Worm (Caenorhabditis elegans) whole organism, early embryonic: ENCODE results near the gene K07H8.9.

ENCODE experiments used
- B0310.2 ChIP-seq: sonication (generic microtip); optimal IDR thresholded peaks from 2 replicates; lab custom pipeline; 2016; ENCODE audit warnings: mild to moderate bottlenecking, missing genetic modification characterization, missing compliant biosample characterization
- F13C5.2 ChIP-seq: sonication (generic microtip); optimal IDR thresholded peaks from 2 replicates; lab custom pipeline; 2017; ENCODE audit warnings: mild to moderate bottlenecking, missing genetic modification characterization, inconsistent platforms, missing compliant biosample characterization
- aly-1 ChIP-seq: sonication (generic microtip); optimal IDR thresholded peaks from 2 replicates; lab custom pipeline; 2016; ENCODE audit warnings: missing genetic modification characterization, missing compliant biosample characterization
- ama-1 ChIP-seq: fragments of 150-350 bp; optimal IDR thresholded peaks from 2 replicates; lab custom pipeline; 2014
- ceh-13 ChIP-seq: fragments of 200-800 bp; sonication (Bioruptor generic); optimal IDR thresholded peaks from 2 replicates; lab custom pipeline; 2018; ENCODE audit warnings: mild to moderate bottlenecking, missing genetic modification characterization, missing compliant biosample characterization
- ceh-36 ChIP-seq: sonication (generic microtip); optimal IDR thresholded peaks from 2 replicates; lab custom pipeline; 2016; ENCODE audit warnings: missing genetic modification characterization, inconsistent platforms, missing compliant biosample characterization
- ets-7 ChIP-seq: sonication (generic microtip); optimal IDR thresholded peaks from 2 replicates; lab custom pipeline; 2016; ENCODE audit warnings: missing genotype, missing genetic modification characterization, missing compliant biosample characterization
- flt-1 ChIP-seq: fragments of 200-800 bp; sonication (Bioruptor generic); IDR thresholded peaks from 2 replicates; pipeline ENCODE4 v1.3.6; 2022; ENCODE audit warnings: missing genetic modification characterization, missing compliant biosample characterization
- hmbx-1 ChIP-seq: sonication (generic microtip); optimal IDR thresholded peaks from 2 replicates; lab custom pipeline; 2016; ENCODE audit warnings: mild to moderate bottlenecking, missing genetic modification characterization, missing compliant biosample characterization
- hmg-4 ChIP-seq: fragments of 200-800 bp; sonication (Bioruptor generic); optimal IDR thresholded peaks from 2 replicates; lab custom pipeline; 2018; ENCODE audit warnings: mild to moderate bottlenecking, missing genetic modification characterization, missing compliant biosample characterization
- hnd-1 ChIP-seq: sonication (generic microtip); optimal IDR thresholded peaks from 2 replicates; lab custom pipeline; 2016; ENCODE audit warnings: missing genetic modification characterization, missing compliant biosample characterization
- pes-1 ChIP-seq: fragments of 200-800 bp; sonication (Bioruptor generic); IDR thresholded peaks from 2 replicates; pipeline ENCODE4 v1.3.6; 2022; ENCODE audit warnings: missing genetic modification reagents, missing genetic modification characterization, missing compliant biosample characterization
- scrt-1 ChIP-seq: fragments of 200-800 bp; sonication (Bioruptor generic); IDR thresholded peaks from 2 replicates; pipeline ENCODE4 v1.3.6; 2022; ENCODE audit warnings: missing genetic modification characterization, missing compliant biosample characterization
- sea-1 ChIP-seq: fragments of 200-800 bp; sonication (Bioruptor generic); conservative IDR thresholded peaks from 2 replicates; pipeline ENCODE4 v1.3.6; 2022; ENCODE audit warnings: missing genetic modification characterization, missing compliant biosample characterization
- tbx-11 ChIP-seq: fragments of 200-800 bp; sonication (Bioruptor generic); IDR thresholded peaks from 2 replicates; pipeline ENCODE4 v1.3.6; 2022; ENCODE audit warnings: missing genetic modification characterization, missing compliant biosample characterization
- tbx-37 ChIP-seq: fragments of 200-800 bp; sonication (Bioruptor generic); conservative IDR thresholded peaks from 2 replicates; pipeline ENCODE4 v1.3.6; 2022; ENCODE audit warnings: missing genetic modification reagents, missing genetic modification characterization, missing compliant biosample characterization
- tra-4 ChIP-seq: sonication (generic microtip); optimal IDR thresholded peaks from 2 replicates; lab custom pipeline; 2017; ENCODE audit warnings: missing genetic modification characterization, missing compliant biosample characterization

The K07H8.9 gene

ce11 chrIV:8301925-8302324 lies 15.6 kb upstream of the K07H8.9 start:
- TF ChIP-seq tra-4 (tag; lab: Kevin White, UChicago) (no peak), ama-1 (lab: Kevin White, UChicago) (no peak), sea-1 (GFP tag; lab: Robert Waterston, UW) (no peak), hmbx-1 (no peak), aly-1 (no peak), ceh-13 (GFP tag; lab: Kevin White, UChicago) (no peak), ceh-36 (tag; lab: Kevin White, UChicago) (no peak), hmg-4 (no peak), scrt-1 (GFP tag; lab: Robert Waterston, UW) (no peak), flt-1 (no peak), pes-1 (GFP tag; lab: Robert Waterston, UW) (no peak), ets-7 (tag; lab: Kevin White, UChicago) (no peak), tbx-11 (no peak)

- TF ChIP-seq sea-1 (GFP tag; lab: Robert Waterston, UW) (no peak), ets-7 (tag; lab: Kevin White, UChicago) (no peak), hnd-1 (tag; lab: Kevin White, UChicago) (no peak), ama-1 (lab: Kevin White, UChicago) (no peak), B0310.2 (tag; lab: Kevin White, UChicago) (no peak), tbx-37 (no peak), ceh-13 (GFP tag; lab: Kevin White, UChicago) (no peak), hmbx-1 (no peak), hmg-4 (no peak), F13C5.2 (tag; lab: Kevin White, UChicago) (no peak), scrt-1 (GFP tag; lab: Robert Waterston, UW) (no peak), pes-1 (GFP tag; lab: Robert Waterston, UW) (no peak), ceh-36 (tag; lab: Kevin White, UChicago) (no peak), aly-1 (no peak), tra-4 (tag; lab: Kevin White, UChicago) (no peak)
Measured at ce11 chrIV:8300468-8300867, 14.2 kb upstream of the K07H8.9 start, which contains the start of gene F35H10.5. Gene F35H10.5, plus strand, starts transcription at chrIV:8300768.

DNA sequence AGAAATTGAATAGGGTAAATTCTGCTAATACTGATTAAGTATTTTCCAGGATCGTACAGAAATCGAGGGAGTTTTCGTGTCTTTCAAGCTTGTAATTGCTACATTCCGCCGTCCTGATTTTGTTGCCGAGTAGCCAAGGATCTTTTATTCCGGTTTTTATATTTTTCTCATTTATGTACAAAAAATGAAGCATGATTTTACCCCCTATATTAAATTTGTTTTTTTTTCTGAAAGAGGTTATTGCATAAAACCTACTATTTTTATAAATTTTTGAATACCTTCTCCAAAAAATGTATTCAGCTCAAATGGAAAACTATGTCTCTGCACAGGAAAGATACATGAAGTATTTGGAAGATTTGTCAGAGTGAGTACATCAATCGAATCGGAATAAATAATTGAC lies 13.4 kb upstream of the K07H8.9 start, which contains the start of gene F35H10.6:
F35H10.6 (plus strand) TSS at position 301 of the 400 bp plus-strand sequence.
- no peak for TF ChIP-seq ceh-36 (tag; lab: Kevin White, UChicago)

- TF ChIP-seq tbx-11 = no peak
- TF ChIP-seq hmg-4 = no peak
- no peak for TF ChIP-seq scrt-1 (GFP tag; lab: Robert Waterston, UW)
- no peak for TF ChIP-seq tbx-37
- no peak for TF ChIP-seq ets-7 (tag; lab: Kevin White, UChicago)
- TF ChIP-seq B0310.2 (tag; lab: Kevin White, UChicago) = no peak
- TF ChIP-seq ceh-13 (GFP tag; lab: Kevin White, UChicago) = no peak
- TF ChIP-seq aly-1 = no peak
- no peak for TF ChIP-seq F13C5.2 (tag; lab: Kevin White, UChicago)
- TF ChIP-seq tra-4 (tag; lab: Kevin White, UChicago) = no peak
- no peak for TF ChIP-seq ama-1 (lab: Kevin White, UChicago)
- TF ChIP-seq hmbx-1 = no peak
- no peak for TF ChIP-seq ceh-36 (tag; lab: Kevin White, UChicago)
- no peak for TF ChIP-seq hnd-1 (tag; lab: Kevin White, UChicago)
- no peak for TF ChIP-seq pes-1 (GFP tag; lab: Robert Waterston, UW)
- TF ChIP-seq sea-1 (GFP tag; lab: Robert Waterston, UW) = no peak
Measured at ce11 chrIV:8297192-8297591, 10.9 kb upstream of the K07H8.9 start, which contains the start of gene nprl-3. Gene nprl-3, plus strand, starts transcription at chrIV:8297492.

ce11 chrIV:8294650-8295049 lies 8.4 kb upstream of the K07H8.9 start, which contains the start of gene tbce-1:
Gene tbce-1, plus strand, starts transcription at chrIV:8294690.
- TF ChIP-seq ceh-13 (GFP tag; lab: Kevin White, UChicago) (no peak), tra-4 (tag; lab: Kevin White, UChicago) (no peak), aly-1 (no peak), flt-1 (no peak), hnd-1 (tag; lab: Kevin White, UChicago) (no peak), B0310.2 (tag; lab: Kevin White, UChicago) (no peak), tbx-11 (no peak), ceh-36 (tag; lab: Kevin White, UChicago) (no peak), scrt-1 (GFP tag; lab: Robert Waterston, UW) (no peak), ama-1 (lab: Kevin White, UChicago) (no peak), hmg-4 (no peak), sea-1 (GFP tag; lab: Robert Waterston, UW) (no peak)

ce11 chrIV:8291232-8291631 lies 5.0 kb upstream of the K07H8.9 start, which contains the start of gene K07H8.2:
Gene K07H8.2, plus strand, starts transcription at chrIV:8291532.
- TF ChIP-seq F13C5.2 (tag; lab: Kevin White, UChicago) (no peak), ets-7 (tag; lab: Kevin White, UChicago) (no peak), pes-1 (GFP tag; lab: Robert Waterston, UW) (no peak), tra-4 (tag; lab: Kevin White, UChicago) (no peak), B0310.2 (tag; lab: Kevin White, UChicago) (no peak), scrt-1 (GFP tag; lab: Robert Waterston, UW) (no peak)

DNA sequence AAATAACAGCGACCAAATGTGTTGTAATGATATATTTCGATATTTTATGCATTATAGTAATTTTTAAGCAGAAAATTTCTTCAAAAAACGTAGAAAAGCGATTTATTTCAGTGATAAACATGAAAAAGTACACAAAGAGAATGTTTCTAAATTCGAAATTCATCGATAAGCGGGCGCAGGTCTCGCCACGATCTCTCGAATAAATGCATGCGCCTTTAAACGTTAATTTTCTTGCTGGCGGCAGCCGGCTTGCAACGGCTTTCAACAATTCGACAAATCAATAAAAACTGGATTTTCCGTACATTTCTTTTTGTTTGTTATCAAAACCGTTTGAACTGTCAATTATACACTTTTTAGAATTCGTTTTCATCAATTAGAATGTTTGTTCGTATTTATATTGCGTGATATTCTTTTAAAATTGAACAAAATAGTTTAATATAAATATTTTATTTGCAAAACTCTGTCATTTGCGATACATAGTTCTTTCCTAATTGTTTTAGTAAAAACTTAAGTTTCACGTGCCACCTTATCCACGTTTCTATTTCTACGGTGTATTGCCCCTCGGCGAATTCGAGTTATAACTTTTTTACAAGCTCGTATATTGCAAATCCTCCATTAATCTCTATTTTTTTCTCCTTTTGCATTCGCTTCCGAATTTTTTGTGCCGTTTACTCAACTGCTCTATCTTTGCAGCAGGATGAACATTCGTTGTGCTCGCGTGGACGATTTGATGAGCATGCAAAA lies 3.5 kb upstream of the K07H8.9 start, which contains the start of gene daf-31:
daf-31 (plus strand) TSS at position 694 of the 744 bp plus-strand sequence.
- TF ChIP-seq aly-1 (no peak), sea-1 (GFP tag; lab: Robert Waterston, UW) (0 out of 2 replicates have a peak, but pooled peaks have one; percentile 5), tbx-11 (no peak)

- TF ChIP-seq tra-4 (tag; lab: Kevin White, UChicago) = no peak
- no peak for TF ChIP-seq ceh-36 (tag; lab: Kevin White, UChicago)
- no peak for TF ChIP-seq F13C5.2 (tag; lab: Kevin White, UChicago)
- no peak for TF ChIP-seq ceh-13 (GFP tag; lab: Kevin White, UChicago)
- TF ChIP-seq scrt-1 (GFP tag; lab: Robert Waterston, UW) = no peak
- no peak for TF ChIP-seq aly-1
- no peak for TF ChIP-seq hmbx-1
- TF ChIP-seq hmg-4 = no peak
- no peak for TF ChIP-seq ama-1 (lab: Kevin White, UChicago)
- TF ChIP-seq hnd-1 (tag; lab: Kevin White, UChicago) = no peak
- no peak for TF ChIP-seq tbx-11
- TF ChIP-seq tbx-37 = no peak
- TF ChIP-seq flt-1 = no peak
- no peak for TF ChIP-seq pes-1 (GFP tag; lab: Robert Waterston, UW)
- no peak for TF ChIP-seq B0310.2 (tag; lab: Kevin White, UChicago)
- TF ChIP-seq ets-7 (tag; lab: Kevin White, UChicago) = no peak
- no peak for TF ChIP-seq sea-1 (GFP tag; lab: Robert Waterston, UW)
Measured at ce11 chrIV:8289505-8289579, 3.1 kb upstream of the K07H8.9 start, which contains the start of gene nucl-1. Gene nucl-1, minus strand, starts transcription at chrIV:8289530.
